Worm (Caenorhabditis elegans): ENCODE data around the gene twk-33.

- TF ChIP-seq ama-1 (optimal IDR thresholded peaks at IDR 0.05) (no peak), tbx-37 (GFP tag; conservative IDR thresholded peaks at IDR 0.05) (no peak), tra-4 (tag; optimal IDR thresholded peaks at IDR 0.05) (no peak), hmg-4 (GFP tag; optimal IDR thresholded peaks at IDR 0.05) (no peak), pes-1 (GFP tag; IDR thresholded peaks at IDR 0.05) (no peak)
These were observed 8.4 kb downstream of the twk-33 start, which contains the start of gene W06D12.6 for ce11 chrV:17705814-17706213.

All from whole organism, early embryonic.